Worm (Caenorhabditis elegans): ENCODE results near the gene T02H6.1.

- no peak for TF ChIP-seq unc-62 (GFP tag; optimal IDR thresholded peaks at IDR 0.05)
- TF ChIP-seq fos-1 (tag; optimal IDR thresholded peaks at IDR 0.05): no peak
- TF ChIP-seq nhr-25 (tag; optimal IDR thresholded peaks at IDR 0.05): no peak
- no peak for TF ChIP-seq crh-2 (tag; optimal IDR thresholded peaks at IDR 0.05)
- no peak for TF ChIP-seq elt-1 (tag; optimal IDR thresholded peaks at IDR 0.05)
- no peak for TF ChIP-seq nhr-21 (tag; optimal IDR thresholded peaks at IDR 0.05)
- no peak for TF ChIP-seq ama-1 (optimal IDR thresholded peaks at IDR 0.05)
- TF ChIP-seq nhr-10 (tag; optimal IDR thresholded peaks at IDR 0.05): no peak
- TF ChIP-seq unc-39 (tag; optimal IDR thresholded peaks at IDR 0.05): no peak
- TF ChIP-seq nhr-11 (tag; optimal IDR thresholded peaks at IDR 0.05): no peak
- TF ChIP-seq egl-27 (tag; optimal IDR thresholded peaks at IDR 0.05): no peak
- no peak for TF ChIP-seq C34F6.9 (tag; optimal IDR thresholded peaks at IDR 0.05)
Measured at ce11 chrII:701371-702139, 7.6 kb upstream of the T02H6.1 start, which contains the start of gene thoc-1.

Data from whole organism, L2 larva.